Fruit fly (Drosophila melanogaster) whole organism, pupa: Measurements from ENCODE around the gene HIP-R.

Experiments used
- CG32121 ChIP-seq: fragments of 200-800 bp; sonication (Bioruptor generic); IDR thresholded peaks from 2 replicates; pipeline ENCODE4 v1.3.6; 2022; ENCODE audit warnings: missing biosample characterization, missing genetic modification characterization
- rn ChIP-seq: fragments of 200-800 bp; sonication (Bioruptor generic); IDR thresholded peaks from 2 replicates; pipeline ENCODE4 v1.3.6; 2022; ENCODE audit warnings: missing biosample characterization, missing genetic modification characterization

dm6 chrX:3808467-3808866, 18.7 kb downstream of the HIP-R start:
- TF ChIP-seq CG32121 (GFP tag; lab: Robert Waterston, UW) (no peak), rn (GFP tag; lab: Robert Waterston, UW) (no peak)
